Worm (Caenorhabditis elegans): ENCODE results near the gene C10E2.1.
A peak's percentile ranks its signal among the peaks of the same experiment; 100 is the strongest.

Gene C10E2.1

ce11 chrX:16762529-16762928 is at the start of gene C10E2.1:
TSS of gene C10E2.1 (plus strand) at chrX:16762829.
- TF ChIP-seq W03F9.2 (tag; optimal IDR thresholded peaks at IDR 0.05), result no peak
- TF ChIP-seq dao-5 (tag; optimal IDR thresholded peaks at IDR 0.05), result no peak
- TF ChIP-seq him-1 (tag; optimal IDR thresholded peaks at IDR 0.05), result no peak

ce11 chrX:16715938-16716337 is 46.7 kb upstream of the C10E2.1 start:
- no peak for TF ChIP-seq W03F9.2 (tag; optimal IDR thresholded peaks at IDR 0.05)
- no peak for TF ChIP-seq dao-5 (tag; optimal IDR thresholded peaks at IDR 0.05)
- no peak for TF ChIP-seq him-1 (tag; optimal IDR thresholded peaks at IDR 0.05)

DNA sequence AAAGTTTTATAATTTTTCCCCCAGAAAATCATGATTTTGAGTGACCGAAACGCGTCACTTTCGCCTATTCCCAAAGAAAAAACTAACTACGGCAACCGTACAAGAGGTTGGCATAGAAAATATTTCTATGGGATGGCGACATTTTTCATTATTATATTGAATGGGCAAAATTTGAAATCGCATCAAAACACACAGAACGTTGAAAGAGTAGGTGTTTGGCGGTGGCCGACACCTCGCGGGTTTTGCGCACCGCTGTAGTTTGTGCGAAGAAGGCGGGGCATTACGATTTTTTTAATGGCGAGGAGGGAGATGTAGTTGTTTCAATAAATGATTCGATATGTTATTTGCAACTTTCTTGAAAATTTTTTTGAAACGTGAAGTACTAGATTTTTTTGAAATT is 40.7 kb upstream of the C10E2.1 start:
- TF ChIP-seq him-1 (tag; optimal IDR thresholded peaks at IDR 0.05) (no peak), dao-5 (tag; optimal IDR thresholded peaks at IDR 0.05) (no peak), W03F9.2 (tag; optimal IDR thresholded peaks at IDR 0.05) (no peak)

ce11 chrX:16724954-16725353 is 37.7 kb upstream of the C10E2.1 start:
- TF ChIP-seq dao-5 (tag; optimal IDR thresholded peaks at IDR 0.05), result no peak

- TF ChIP-seq dao-5 (tag; optimal IDR thresholded peaks at IDR 0.05), result peak; percentile 39
- peak; percentile 73 for TF ChIP-seq him-1 (tag; optimal IDR thresholded peaks at IDR 0.05)
- no peak for TF ChIP-seq W03F9.2 (tag; optimal IDR thresholded peaks at IDR 0.05)
Measured at ce11 chrX:16726879-16727278, 35.8 kb upstream of the C10E2.1 start.

ce11 chrX:16729259-16729658 is 33.4 kb upstream of the C10E2.1 start, which contains the start of gene hda-4:
TSS of gene hda-4 (plus strand) at chrX:16729559.
- TF ChIP-seq W03F9.2 (tag; optimal IDR thresholded peaks at IDR 0.05), result no peak
- no peak for TF ChIP-seq him-1 (tag; optimal IDR thresholded peaks at IDR 0.05)
- TF ChIP-seq dao-5 (tag; optimal IDR thresholded peaks at IDR 0.05), result no peak

DNA sequence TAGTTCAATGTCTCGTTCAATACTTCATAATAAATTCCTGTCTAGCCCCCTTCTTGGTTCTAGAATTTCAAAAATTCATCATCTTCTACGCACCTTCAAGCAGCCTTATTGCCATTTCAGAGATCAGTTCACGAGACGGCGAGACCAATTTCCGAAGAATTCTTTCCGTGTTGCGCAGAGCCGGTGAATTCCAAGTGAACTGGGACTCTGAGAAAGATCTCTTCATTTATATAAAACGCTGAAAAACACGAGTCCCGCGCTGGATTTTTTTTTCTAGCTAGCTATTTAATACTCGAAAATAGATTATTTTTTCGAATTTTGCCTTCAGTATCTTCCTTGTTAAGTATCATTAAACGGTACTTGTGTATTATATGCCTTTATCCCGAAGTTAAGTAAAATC is 31.5 kb upstream of the C10E2.1 start:
- TF ChIP-seq W03F9.2 (tag; optimal IDR thresholded peaks at IDR 0.05) (no peak), dao-5 (tag; optimal IDR thresholded peaks at IDR 0.05) (no peak), him-1 (tag; optimal IDR thresholded peaks at IDR 0.05) (no peak)

DNA sequence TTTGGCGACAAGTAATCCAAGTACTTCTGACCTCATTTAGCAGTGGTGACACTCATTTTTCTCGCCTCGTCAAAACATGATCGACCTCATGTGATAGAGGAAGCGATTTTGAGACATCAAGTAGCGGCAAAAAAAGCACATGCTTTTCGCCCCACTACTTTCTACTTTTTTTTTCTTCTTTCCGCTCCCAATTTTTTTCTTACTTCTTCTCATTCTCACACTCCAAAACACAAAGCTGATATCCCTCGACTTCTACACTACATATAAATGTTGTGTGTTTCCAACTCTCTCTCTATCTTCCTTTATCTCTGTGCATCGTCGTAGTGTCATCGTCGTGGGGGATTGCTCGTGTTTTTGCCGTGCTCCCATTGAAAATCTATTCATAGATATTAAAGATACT is 30.4 kb upstream of the C10E2.1 start:
- TF ChIP-seq him-1 (tag; optimal IDR thresholded peaks at IDR 0.05) (no peak), W03F9.2 (tag; optimal IDR thresholded peaks at IDR 0.05) (no peak), dao-5 (tag; optimal IDR thresholded peaks at IDR 0.05) (no peak)

DNA sequence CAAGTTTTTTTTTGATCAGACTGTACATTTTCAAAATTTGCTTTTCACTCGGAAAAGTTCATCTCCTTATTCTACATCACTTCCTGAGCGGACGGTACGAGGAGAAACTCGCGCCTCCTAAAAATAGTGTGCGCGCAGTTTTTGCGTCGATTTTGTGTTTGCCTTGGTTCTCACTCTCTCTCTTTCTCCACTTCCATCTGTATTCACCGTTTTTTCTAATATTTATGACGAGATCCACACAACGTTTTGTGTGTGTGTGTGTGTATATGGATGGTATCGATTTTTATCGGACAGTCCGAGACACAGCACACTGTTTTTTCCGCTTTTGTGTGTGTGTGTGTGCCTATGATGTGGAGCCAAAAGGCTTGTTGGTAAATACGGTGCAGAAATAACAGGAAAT is 29.2 kb upstream of the C10E2.1 start:
- TF ChIP-seq him-1 (tag; optimal IDR thresholded peaks at IDR 0.05) (no peak), dao-5 (tag; optimal IDR thresholded peaks at IDR 0.05) (no peak), W03F9.2 (tag; optimal IDR thresholded peaks at IDR 0.05) (no peak)

- TF ChIP-seq W03F9.2 (tag; optimal IDR thresholded peaks at IDR 0.05) (no peak), dao-5 (tag; optimal IDR thresholded peaks at IDR 0.05) (no peak), him-1 (tag; optimal IDR thresholded peaks at IDR 0.05) (no peak)
Measured at ce11 chrX:16734970-16735369, 27.7 kb upstream of the C10E2.1 start.

ce11 chrX:16737478-16737877 is 25.2 kb upstream of the C10E2.1 start:
- no peak for TF ChIP-seq W03F9.2 (tag; optimal IDR thresholded peaks at IDR 0.05)
- no peak for TF ChIP-seq dao-5 (tag; optimal IDR thresholded peaks at IDR 0.05)
- no peak for TF ChIP-seq him-1 (tag; optimal IDR thresholded peaks at IDR 0.05)

DNA sequence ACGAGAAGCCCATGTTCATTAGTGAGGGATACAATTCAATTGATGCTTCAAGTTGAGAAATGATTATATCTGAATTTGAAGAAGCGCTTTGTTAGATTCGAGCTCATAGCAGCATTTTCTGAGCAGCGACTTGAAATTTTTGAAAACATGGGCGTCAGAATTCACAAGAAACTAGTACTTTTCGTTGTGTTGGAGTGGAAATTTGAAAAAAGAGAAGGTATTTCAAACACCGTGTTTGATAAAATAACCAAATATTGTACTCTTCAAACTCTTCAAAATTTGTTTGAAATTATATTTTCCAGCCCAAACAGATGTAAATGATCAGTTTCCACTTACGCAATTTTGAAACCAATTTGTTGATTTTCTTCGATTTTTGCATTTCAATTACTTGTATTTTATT is 17.7 kb upstream of the C10E2.1 start, which contains the start of gene C10E2.2:
TSS of gene C10E2.2 (plus strand) at position 301 of the 400 bp plus-strand sequence.
- no peak for TF ChIP-seq dao-5 (tag; optimal IDR thresholded peaks at IDR 0.05)
- no peak for TF ChIP-seq him-1 (tag; optimal IDR thresholded peaks at IDR 0.05)
- no peak for TF ChIP-seq W03F9.2 (tag; optimal IDR thresholded peaks at IDR 0.05)

DNA sequence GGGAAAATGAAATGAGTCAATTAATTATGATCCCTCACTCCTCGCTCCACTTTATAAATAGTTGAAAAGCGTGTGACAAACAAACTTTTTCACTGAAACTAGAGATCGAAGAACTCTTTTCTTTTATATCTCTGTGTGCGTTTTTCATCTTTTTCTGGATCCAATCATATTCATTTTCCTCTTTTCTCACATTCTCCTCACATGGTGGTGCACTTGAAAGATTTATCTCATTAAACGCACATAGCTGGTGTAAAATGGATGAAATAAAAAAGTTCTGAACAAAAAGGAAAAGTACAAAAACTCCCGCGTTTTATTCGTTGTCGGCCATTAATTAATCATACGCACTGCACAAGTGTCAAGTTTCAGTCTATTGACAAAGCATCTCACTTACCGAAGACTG is 10.4 kb upstream of the C10E2.1 start:
- TF ChIP-seq W03F9.2 (tag; optimal IDR thresholded peaks at IDR 0.05), result no peak
- no peak for TF ChIP-seq him-1 (tag; optimal IDR thresholded peaks at IDR 0.05)
- no peak for TF ChIP-seq dao-5 (tag; optimal IDR thresholded peaks at IDR 0.05)

- TF ChIP-seq dao-5 (tag; optimal IDR thresholded peaks at IDR 0.05) (no peak), W03F9.2 (tag; optimal IDR thresholded peaks at IDR 0.05) (no peak), him-1 (tag; optimal IDR thresholded peaks at IDR 0.05) (no peak)
Measured at ce11 chrX:16754474-16754873, 8.2 kb upstream of the C10E2.1 start, which contains the start of gene C10E2.5. TSS of gene C10E2.5 (minus strand) at chrX:16754574.

- TF ChIP-seq W03F9.2 (tag; optimal IDR thresholded peaks at IDR 0.05) (no peak), dao-5 (tag; optimal IDR thresholded peaks at IDR 0.05) (no peak), him-1 (tag; optimal IDR thresholded peaks at IDR 0.05) (no peak)
Measured at ce11 chrX:16770398-16770797, 7.8 kb downstream of the C10E2.1 start, which contains the start of gene mct-6. TSS of gene mct-6 (minus strand) at chrX:16770498.
